Fruit fly (Drosophila melanogaster): ENCODE results near the gene cyc.

cyc gene

DNA sequence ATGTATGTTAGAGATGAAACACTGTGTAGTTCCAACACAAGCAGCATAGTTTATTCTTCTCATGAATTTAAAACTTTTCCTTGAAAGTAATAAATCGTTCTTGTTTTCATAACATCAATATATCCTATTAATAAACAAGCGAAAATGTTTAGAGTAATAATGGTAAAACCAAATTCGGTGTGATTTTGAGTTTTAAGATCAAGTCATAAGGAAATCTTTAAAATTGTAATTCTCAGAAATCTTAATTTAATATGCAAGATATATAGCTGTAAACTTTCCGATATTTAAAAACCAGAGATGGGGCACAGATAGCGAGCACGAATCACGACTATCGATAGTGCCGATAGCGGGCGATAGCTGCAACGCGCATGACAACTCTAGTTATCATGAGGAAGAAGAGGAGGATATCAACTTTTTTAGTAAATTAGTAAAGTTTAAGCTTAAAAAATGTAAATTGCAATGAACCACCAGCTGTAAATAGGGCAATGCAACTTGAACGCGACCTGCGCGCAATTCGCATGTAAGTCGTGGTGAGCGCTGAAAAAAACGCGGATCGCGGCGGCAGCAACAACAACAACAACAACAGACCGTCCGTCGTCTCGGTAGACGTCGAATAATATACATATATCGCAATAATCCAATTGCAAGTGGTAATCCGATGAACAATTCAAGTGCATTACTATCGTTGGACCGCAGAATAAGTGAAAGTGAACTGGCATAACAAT is 2.2 kb upstream of the cyc start, which contains the start of the genes Fibp and Deaf1 (continued):
- no peak for TF ChIP-seq CG14965 (GFP tag; optimal IDR thresholded peaks at IDR 0.05; ENCODE audit: borderline replicate concordance)
- peak; percentile 58 for TF ChIP-seq gro (GFP tag; optimal IDR thresholded peaks at IDR 0.05)
- no peak for TF ChIP-seq CG16779 (GFP tag; IDR thresholded peaks at IDR 0.05)
- no peak for TF ChIP-seq Lim3 (GFP tag; IDR thresholded peaks at IDR 0.05)
- TF ChIP-seq CG1792 (GFP tag; optimal IDR thresholded peaks at IDR 0.05): peak; percentile 46
- TF ChIP-seq odd (GFP tag; optimal IDR thresholded peaks at IDR 0.05): no peak
- TF ChIP-seq HmgZ (tag; optimal IDR thresholded peaks at IDR 0.05): peak; percentile 67
- peak; percentile 64 for TF ChIP-seq fd96Cb (tag; optimal IDR thresholded peaks at IDR 0.05)
- TF ChIP-seq CG17361 (GFP tag; IDR thresholded peaks at IDR 0.05): peak; percentile 92
- TF ChIP-seq CG12155 (GFP tag; optimal IDR thresholded peaks at IDR 0.05): peak; percentile 86
- TF ChIP-seq CG14710 (tag; optimal IDR thresholded peaks at IDR 0.05): peak; percentile 87
- peak; percentile 54 for TF ChIP-seq CG10979 (tag; optimal IDR thresholded peaks at IDR 0.05)
- no peak for TF ChIP-seq bowl (GFP tag; IDR thresholded peaks at IDR 0.05)
- TF ChIP-seq jumu (GFP tag; optimal IDR thresholded peaks at IDR 0.05): peak; percentile 80
- peak; percentile 52 for TF ChIP-seq ab (GFP tag; optimal IDR thresholded peaks at IDR 0.05)
- TF ChIP-seq Opbp (GFP tag; IDR thresholded peaks at IDR 0.05; ENCODE audit: partially characterized antibody): peak; percentile 98
- TF ChIP-seq hth (optimal IDR thresholded peaks at IDR 0.05): no peak
- TF ChIP-seq CG6813 (GFP tag; optimal IDR thresholded peaks at IDR 0.05): no peak

DNA sequence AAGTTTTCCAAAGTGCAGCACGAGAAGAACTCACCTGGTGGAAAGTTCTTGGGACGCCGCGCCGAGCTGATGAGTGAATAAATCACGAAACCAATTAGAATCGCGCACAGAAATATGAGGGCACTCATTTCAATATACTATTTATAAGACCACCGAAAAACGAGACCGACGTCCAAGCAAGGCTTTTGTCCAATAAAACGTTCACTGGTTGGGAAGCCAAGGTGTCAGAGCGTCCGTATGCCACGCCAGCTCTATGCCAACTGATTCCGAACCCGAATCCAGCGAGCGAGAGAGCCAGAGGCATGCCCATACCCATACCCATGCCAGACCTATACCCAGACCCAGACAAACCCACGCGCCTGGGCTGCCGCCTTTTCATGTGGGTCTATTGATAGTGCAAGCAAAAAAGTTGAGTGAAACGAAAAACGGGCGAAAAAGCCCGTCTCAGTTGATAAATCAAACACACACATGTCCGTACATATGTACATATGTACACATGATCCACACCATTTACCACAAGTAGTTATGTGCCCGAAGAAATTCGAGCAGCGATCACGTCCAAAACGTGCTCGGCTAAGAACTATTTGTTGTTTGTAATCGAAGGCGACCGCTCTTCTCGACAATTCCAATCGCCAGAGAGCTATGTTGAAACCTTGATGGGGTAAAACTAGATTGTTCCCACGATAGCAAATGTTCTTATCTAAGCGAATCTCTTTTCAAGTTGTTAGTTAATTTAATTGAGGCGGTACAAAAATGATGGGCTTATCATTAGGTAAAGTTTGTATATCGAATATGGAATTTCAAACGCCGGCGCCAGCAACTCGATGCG is 2.4 kb downstream of the cyc start, which contains the start of gene Cyp305a1:
TSS of gene Cyp305a1 (minus strand) at position 265 of the 829 bp plus-strand sequence.
- TF ChIP-seq HHEX (GFP tag; optimal IDR thresholded peaks at IDR 0.05) (peak; percentile 30), CG5953 (GFP tag; IDR thresholded peaks at IDR 0.05) (no peak), sqz (GFP tag; optimal IDR thresholded peaks at IDR 0.05) (no peak), CG3407 (GFP tag; optimal IDR thresholded peaks at IDR 0.05) (no peak), sens (GFP tag) (peak; percentile 79), scrt (GFP tag; optimal IDR thresholded peaks at IDR 0.05) (no peak), grn (GFP tag; optimal IDR thresholded peaks at IDR 0.05) (peak; percentile 56), Gug (GFP tag; IDR thresholded peaks at IDR 0.05) (no peak), CG17328 (GFP tag; IDR thresholded peaks at IDR 0.05) (no peak), Taf1 (GFP tag; IDR thresholded peaks at IDR 0.05) (no peak), HLH3B (GFP tag; IDR thresholded peaks at IDR 0.05) (no peak), Adf1 (GFP tag; IDR thresholded peaks at IDR 0.05) (no peak), Max (GFP tag; optimal IDR thresholded peaks at IDR 0.05) (no peak), CG16779 (GFP tag; IDR thresholded peaks at IDR 0.05) (no peak), Mrtf (GFP tag; IDR thresholded peaks at IDR 0.05) (0 out of 3 replicates have a peak, but pooled peaks have one; percentile 28), Bteb2 (GFP tag; optimal IDR thresholded peaks at IDR 0.05) (no peak), CG13123 (GFP tag; optimal IDR thresholded peaks at IDR 0.05) (no peak), Ssrp (tag; optimal IDR thresholded peaks at IDR 0.05) (no peak), CG16863 (GFP tag; optimal IDR thresholded peaks at IDR 0.05) (no peak), h (optimal IDR thresholded peaks at IDR 0.05) (no peak), pb (GFP tag; optimal IDR thresholded peaks at IDR 0.05) (no peak), salm (tag; optimal IDR thresholded peaks at IDR 0.05) (no peak), kay (GFP tag; optimal IDR thresholded peaks at IDR 0.05) (no peak), pita (GFP tag; optimal IDR thresholded peaks at IDR 0.05) (no peak), hbn (GFP tag; IDR thresholded peaks at IDR 0.05; ENCODE audit: partially characterized antibody) (no peak), CG9932 (GFP tag; IDR thresholded peaks at IDR 0.05) (no peak), CG42726 (GFP tag; IDR thresholded peaks at IDR 0.05; ENCODE audit: partially characterized antibody) (no peak), CG11456 (GFP tag; IDR thresholded peaks at IDR 0.05) (0 out of 3 replicates have a peak, but pooled peaks have one; percentile 48), CG12299 (tag; optimal IDR thresholded peaks at IDR 0.05) (no peak), HmgD (GFP tag; optimal IDR thresholded peaks at IDR 0.05) (no peak), CG17612 (GFP tag; IDR thresholded peaks at IDR 0.05) (no peak), CG8944 (GFP tag; optimal IDR thresholded peaks at IDR 0.05) (no peak)
